ENCODE assay signal across 4 fruit fly cellular contexts in the genomic region with DNA sequence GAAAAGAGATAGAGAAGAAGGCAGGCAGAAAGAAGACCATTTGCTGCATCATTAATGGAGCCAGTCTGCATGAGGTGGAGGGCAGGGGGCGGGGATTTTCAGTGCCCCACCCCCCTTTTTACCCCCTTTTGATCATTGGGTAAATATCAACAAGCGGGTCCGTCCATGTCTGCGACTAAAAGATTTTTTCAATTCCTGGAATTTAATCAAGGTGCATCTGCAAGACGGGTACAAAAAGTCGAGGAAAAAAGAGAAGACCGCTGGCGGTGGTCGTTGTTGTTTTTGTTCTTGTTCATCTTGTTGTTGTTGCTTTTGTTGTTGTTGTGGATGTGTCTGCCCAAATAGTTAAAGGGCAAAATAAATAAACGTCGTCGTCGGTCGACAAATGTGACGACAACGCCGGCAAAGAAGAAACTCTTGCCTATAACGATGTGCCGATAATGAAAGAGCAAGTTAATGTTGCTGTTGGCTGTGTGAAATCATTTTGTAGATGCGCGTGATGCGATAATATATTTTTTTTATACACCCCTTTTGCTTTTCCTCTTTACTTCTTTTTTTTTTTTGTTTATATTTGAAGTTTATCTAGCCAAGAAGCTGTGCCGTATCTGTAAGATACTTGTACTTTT.
TF ChIP-seq lines count a peak whose summit lies in the region.

No protein-coding gene starts in this region.

- TF ChIP-seq CTCF in whole organism, embryonic (GFP tag; optimal IDR thresholded peaks at IDR 0.05; lab: Kevin White, UChicago): no peak

TF ChIP-seq in whole organism, embryonic, 481 proteins besides CTCF, POLR2A, EP300 and RAD21 (continues in another document):
- TF ChIP-seq HHEX (GFP tag; optimal IDR thresholded peaks at IDR 0.05; lab: Kevin White, UChicago): no peak
- no peak for TF ChIP-seq CHES-1-like (GFP tag; optimal IDR thresholded peaks at IDR 0.05; lab: Kevin White, UChicago)
- peak; percentile 70 for TF ChIP-seq grn (GFP tag; optimal IDR thresholded peaks at IDR 0.05; lab: Kevin White, UChicago)
- TF ChIP-seq CG16815 (GFP tag; optimal IDR thresholded peaks at IDR 0.05; lab: Kevin White, UChicago): no peak
- peak; percentile 20 for TF ChIP-seq CG14710 (tag; optimal IDR thresholded peaks at IDR 0.05; lab: Kevin White, UChicago)
- TF ChIP-seq Lhr (GFP tag; optimal IDR thresholded peaks at IDR 0.05; lab: Kevin White, UChicago): peak; percentile 21
- TF ChIP-seq Nf-YA (GFP tag; IDR thresholded peaks at IDR 0.05; lab: Robert Waterston, UW): 0 out of 2 replicates have a peak, but pooled peaks have one; percentile 15
- TF ChIP-seq sens-2 (GFP tag; IDR thresholded peaks at IDR 0.05; lab: Robert Waterston, UW): 0 out of 2 replicates have a peak, but pooled peaks have one; percentile 8
- TF ChIP-seq CG18619 (GFP tag; optimal IDR thresholded peaks at IDR 0.05; lab: Kevin White, UChicago): peak; percentile 1
- TF ChIP-seq bab2 (GFP tag; optimal IDR thresholded peaks at IDR 0.05; lab: Kevin White, UChicago): peak; percentile 5
- TF ChIP-seq org-1 (GFP tag; optimal IDR thresholded peaks at IDR 0.05; lab: Kevin White, UChicago): peak; percentile 18
- TF ChIP-seq Ets65A (GFP tag; lab: Kevin White, UChicago): peak; percentile 9
- TF ChIP-seq chif (GFP tag; optimal IDR thresholded peaks at IDR 0.05; lab: Kevin White, UChicago): peak in 1 of 2 experiments; percentile 22
- no peak for TF ChIP-seq sna (GFP tag; IDR thresholded peaks at IDR 0.05; lab: Robert Waterston, UW; ENCODE audit: partially characterized antibody)
- TF ChIP-seq sob (GFP tag; IDR thresholded peaks at IDR 0.05; lab: Robert Waterston, UW): no peak
- TF ChIP-seq D (optimal IDR thresholded peaks at IDR 0.05; lab: Kevin White, UChicago): no peak
- TF ChIP-seq D (GFP tag; optimal IDR thresholded peaks at IDR 0.05; lab: Kevin White, UChicago): peak; percentile 76
- TF ChIP-seq otp (GFP tag; IDR thresholded peaks at IDR 0.05; lab: Robert Waterston, UW): peak; percentile 71
- TF ChIP-seq Trl (optimal IDR thresholded peaks at IDR 0.05; lab: Kevin White, UChicago): no peak
- peak; percentile 36 for TF ChIP-seq Trl (GFP tag; optimal IDR thresholded peaks at IDR 0.05; lab: Kevin White, UChicago)

TF ChIP-seq in whole organism, prepupa, 60 proteins besides CTCF, POLR2A, EP300 and RAD21:
- no peak for TF ChIP-seq Met (GFP tag; optimal IDR thresholded peaks at IDR 0.05; lab: Kevin White, UChicago)
- peak; percentile 52; the same call in 1 of the 3 replicates for TF ChIP-seq CG6163 (GFP tag; IDR thresholded peaks at IDR 0.05; lab: Robert Waterston, UW)
- TF ChIP-seq CG1621 (tag; optimal IDR thresholded peaks at IDR 0.05; lab: Kevin White, UChicago): peak; percentile 1
- peak; percentile 36 to 54 for TF ChIP-seq ss (GFP tag; optimal IDR thresholded peaks at IDR 0.05; lab: Kevin White, UChicago)
- TF ChIP-seq CG10669 (GFP tag; optimal IDR thresholded peaks at IDR 0.05; lab: Kevin White, UChicago): peak; percentile 38
- no peak for TF ChIP-seq Hr4 (GFP tag; optimal IDR thresholded peaks at IDR 0.05; lab: Kevin White, UChicago)
- peak; percentile 19 for TF ChIP-seq CG9139 (GFP tag; optimal IDR thresholded peaks at IDR 0.05; lab: Kevin White, UChicago)
- no peak for TF ChIP-seq CG8119 (GFP tag; IDR thresholded peaks at IDR 0.05; lab: Robert Waterston, UW)
- TF ChIP-seq CG6808 (GFP tag; optimal IDR thresholded peaks at IDR 0.05; lab: Kevin White, UChicago): peak; percentile 50
- peak; percentile 29 for TF ChIP-seq spab (GFP tag; optimal IDR thresholded peaks at IDR 0.05; lab: Kevin White, UChicago)
- TF ChIP-seq CG32006 (GFP tag; optimal IDR thresholded peaks at IDR 0.05; lab: Kevin White, UChicago): no peak
- TF ChIP-seq fkh (GFP tag; optimal IDR thresholded peaks at IDR 0.05; lab: Kevin White, UChicago): peak; percentile 63
- no peak for TF ChIP-seq vri (GFP tag; optimal IDR thresholded peaks at IDR 0.05; lab: Kevin White, UChicago)

TF ChIP-seq in whole organism, pupa, 21 proteins besides CTCF, POLR2A, EP300 and RAD21:
- TF ChIP-seq CG12605 (GFP tag; IDR thresholded peaks at IDR 0.05; lab: Robert Waterston, UW): peak; percentile 39; the same call in 1 of the 2 replicates
- no peak for TF ChIP-seq D1 (tag; optimal IDR thresholded peaks at IDR 0.05; lab: Kevin White, UChicago)
- TF ChIP-seq CG34367 (tag; optimal IDR thresholded peaks at IDR 0.05; lab: Kevin White, UChicago): peak; percentile 0
- TF ChIP-seq EcR (GFP tag; optimal IDR thresholded peaks at IDR 0.05; lab: Kevin White, UChicago): peak; percentile 20
- TF ChIP-seq CG4496 (GFP tag; IDR thresholded peaks at IDR 0.05; lab: Robert Waterston, UW): no peak; the same call in 2 of the 3 replicates
- TF ChIP-seq Ets98B (GFP tag; IDR thresholded peaks at IDR 0.05; lab: Robert Waterston, UW): peak; percentile 23; the same call in 1 of the 2 replicates
- TF ChIP-seq fd96Ca (GFP tag; IDR thresholded peaks at IDR 0.05; lab: Robert Waterston, UW): peak; percentile 36; the same call in 2 of the 3 replicates
- TF ChIP-seq CG13204 (GFP tag; optimal IDR thresholded peaks at IDR 0.05; lab: Kevin White, UChicago): peak; percentile 59
- TF ChIP-seq gl (tag; optimal IDR thresholded peaks at IDR 0.05; lab: Kevin White, UChicago): peak; percentile 32

TF ChIP-seq in whole organism, wandering third instar larva, 38 proteins besides CTCF, POLR2A, EP300 and RAD21:
- TF ChIP-seq tai (GFP tag; optimal IDR thresholded peaks at IDR 0.05; lab: Kevin White, UChicago) (no peak), h (GFP tag; optimal IDR thresholded peaks at IDR 0.05; lab: Kevin White, UChicago) (no peak), dl (GFP tag; optimal IDR thresholded peaks at IDR 0.05; lab: Kevin White, UChicago; ENCODE audit: insufficient read depth in 1 of 2, partially characterized antibody in 2 of 2) (no peak), Rel (GFP tag; optimal IDR thresholded peaks at IDR 0.05; lab: Kevin White, UChicago) (no peak), Rel (tag; optimal IDR thresholded peaks at IDR 0.05; lab: Kevin White, UChicago) (no peak), dsf (GFP tag; optimal IDR thresholded peaks at IDR 0.05; lab: Kevin White, UChicago; ENCODE audit: borderline replicate concordance) (no peak), usp (GFP tag; optimal IDR thresholded peaks at IDR 0.05; lab: Kevin White, UChicago) (no peak), fru (GFP tag; optimal IDR thresholded peaks at IDR 0.05; lab: Kevin White, UChicago) (peak; percentile 28), psq (GFP tag; optimal IDR thresholded peaks at IDR 0.05; lab: Kevin White, UChicago) (peak; percentile 57)
